Fruit fly (Drosophila melanogaster): ENCODE measurements around the gene ifc.

The ifc gene

DNA sequence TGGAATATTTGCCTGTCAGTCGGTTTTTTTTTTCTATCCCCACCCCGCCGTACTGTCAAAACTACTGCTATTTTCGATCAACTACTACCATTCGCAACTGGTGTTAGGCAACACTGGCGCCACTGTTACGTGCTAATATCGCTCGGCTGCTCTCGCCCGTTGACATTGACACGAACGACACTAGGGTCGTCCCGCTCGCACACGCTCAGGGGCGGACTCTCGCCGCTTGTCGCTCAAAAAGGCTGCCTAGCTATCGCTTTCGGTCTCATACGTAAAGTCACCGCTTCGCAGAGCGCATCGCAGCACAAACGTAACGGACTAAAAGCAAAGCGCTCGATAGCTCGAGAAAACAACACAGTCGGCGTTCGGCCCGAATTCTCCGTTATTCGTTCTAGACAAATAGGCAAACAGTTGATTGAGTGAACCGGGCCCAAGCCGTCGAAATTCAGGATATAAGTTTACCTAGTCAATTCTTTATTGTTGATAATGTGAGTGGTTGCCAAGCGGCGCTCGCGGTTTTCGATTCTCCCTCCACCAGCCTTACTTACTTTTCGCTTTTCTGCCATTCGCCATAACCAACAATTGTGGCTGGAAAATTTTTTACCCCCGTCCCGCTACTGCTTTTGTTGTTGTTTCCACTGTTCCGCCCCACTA lies 3.7 kb upstream of the ifc start (continued):
- peak; percentile 19 for TF ChIP-seq CG30403 (GFP tag; optimal IDR thresholded peaks at IDR 0.05)
- no peak for TF ChIP-seq CG2875 (GFP tag; optimal IDR thresholded peaks at IDR 0.05)
- TF ChIP-seq Side (GFP tag; optimal IDR thresholded peaks at IDR 0.05): peak; percentile 33
- TF ChIP-seq Pdp1 (GFP tag; optimal IDR thresholded peaks at IDR 0.05): peak in 1 of 2 experiments; percentile 98
- TF ChIP-seq sqz (GFP tag; optimal IDR thresholded peaks at IDR 0.05): peak; percentile 8
- TF ChIP-seq Blimp-1 (GFP tag; optimal IDR thresholded peaks at IDR 0.05): no peak
- TF ChIP-seq ac (GFP tag; optimal IDR thresholded peaks at IDR 0.05): peak; percentile 29
- TF ChIP-seq CG18619 (GFP tag; optimal IDR thresholded peaks at IDR 0.05): peak; percentile 26
- TF ChIP-seq CG6654 (GFP tag; optimal IDR thresholded peaks at IDR 0.05): no peak
- no peak for TF ChIP-seq CG31224 (GFP tag; IDR thresholded peaks at IDR 0.05)
- peak; percentile 44 for TF ChIP-seq nerfin-1 (tag; optimal IDR thresholded peaks at IDR 0.05)
- no peak for TF ChIP-seq CG18764 (GFP tag; optimal IDR thresholded peaks at IDR 0.05)
- TF ChIP-seq vfl (GFP tag; optimal IDR thresholded peaks at IDR 0.05): no peak
- TF ChIP-seq btn (GFP tag; optimal IDR thresholded peaks at IDR 0.05): no peak
- no peak for TF ChIP-seq Max (GFP tag; optimal IDR thresholded peaks at IDR 0.05)
- no peak for TF ChIP-seq ind (GFP tag; optimal IDR thresholded peaks at IDR 0.05)
- TF ChIP-seq CG9876 (GFP tag; optimal IDR thresholded peaks at IDR 0.05): no peak
- TF ChIP-seq CG1792 (GFP tag; optimal IDR thresholded peaks at IDR 0.05): no peak
- no peak for TF ChIP-seq CG6683 (GFP tag; optimal IDR thresholded peaks at IDR 0.05)
- TF ChIP-seq Adf1 (GFP tag; IDR thresholded peaks at IDR 0.05): no peak
- peak; percentile 53 for TF ChIP-seq ERR (GFP tag; optimal IDR thresholded peaks at IDR 0.05)
- TF ChIP-seq bcd (GFP tag; optimal IDR thresholded peaks at IDR 0.05): no peak
- no peak for TF ChIP-seq dimm (GFP tag; IDR thresholded peaks at IDR 0.05)
- peak; percentile 13 for TF ChIP-seq CG9609 (GFP tag; optimal IDR thresholded peaks at IDR 0.05)
- TF ChIP-seq CG42726 (GFP tag; IDR thresholded peaks at IDR 0.05; ENCODE audit: partially characterized antibody): no peak
- TF ChIP-seq Lim3 (GFP tag; IDR thresholded peaks at IDR 0.05): no peak
- TF ChIP-seq nau (GFP tag; optimal IDR thresholded peaks at IDR 0.05): peak; percentile 32
- peak; percentile 33 for TF ChIP-seq CG11504 (tag; optimal IDR thresholded peaks at IDR 0.05)
- TF ChIP-seq bab2 (GFP tag; optimal IDR thresholded peaks at IDR 0.05): peak; percentile 51
- no peak for TF ChIP-seq tup (GFP tag; optimal IDR thresholded peaks at IDR 0.05)
- TF ChIP-seq Dip3 (GFP tag; optimal IDR thresholded peaks at IDR 0.05): peak; percentile 69
- peak; percentile 20 for TF ChIP-seq CG2678 (tag; optimal IDR thresholded peaks at IDR 0.05)
- no peak for TF ChIP-seq C15 (GFP tag; IDR thresholded peaks at IDR 0.05)
- no peak for TF ChIP-seq fd3F (GFP tag; optimal IDR thresholded peaks at IDR 0.05)
- no peak for TF ChIP-seq ken (GFP tag; IDR thresholded peaks at IDR 0.05)
- TF ChIP-seq wek (GFP tag; optimal IDR thresholded peaks at IDR 0.05): peak; percentile 24
- peak; percentile 53 for TF ChIP-seq Hmr (GFP tag; optimal IDR thresholded peaks at IDR 0.05)
- peak; percentile 54 for TF ChIP-seq B-H2 (GFP tag; optimal IDR thresholded peaks at IDR 0.05)
- TF ChIP-seq CG16813 (GFP tag; IDR thresholded peaks at IDR 0.05; ENCODE audit: partially characterized antibody): no peak
- no peak for TF ChIP-seq CG6272 (GFP tag; IDR thresholded peaks at IDR 0.05)
- peak; percentile 28 for TF ChIP-seq Camta (GFP tag; optimal IDR thresholded peaks at IDR 0.05)
- no peak for TF ChIP-seq Sry-β (GFP tag; optimal IDR thresholded peaks at IDR 0.05)
- no peak for TF ChIP-seq sna (GFP tag; IDR thresholded peaks at IDR 0.05; ENCODE audit: partially characterized antibody)
- peak; percentile 52 for TF ChIP-seq CG12659 (GFP tag; optimal IDR thresholded peaks at IDR 0.05)
- TF ChIP-seq Gug (GFP tag; IDR thresholded peaks at IDR 0.05): no peak; the same call in 3 of the 4 replicates
- no peak for TF ChIP-seq CG3838 (GFP tag; optimal IDR thresholded peaks at IDR 0.05)
- peak; percentile 51 for TF ChIP-seq stwl (tag; optimal IDR thresholded peaks at IDR 0.05)
- TF ChIP-seq CG3407 (GFP tag; optimal IDR thresholded peaks at IDR 0.05): no peak
- TF ChIP-seq dmrt11E (tag; optimal IDR thresholded peaks at IDR 0.05): no peak
- no peak for TF ChIP-seq CG4404 (GFP tag; IDR thresholded peaks at IDR 0.05)

All from whole organism, embryonic.